Worm (Caenorhabditis elegans) whole organism, L4 larva: ENCODE measurements around the gene srh-127.

Experiments used
- F49E8.2 ChIP-seq: sonication (generic microtip); optimal IDR thresholded peaks from 2 replicates; lab custom pipeline; 2016; ENCODE audit warnings: missing compliant biosample characterization, mild to moderate bottlenecking, missing genetic modification characterization, borderline replicate concordance
- R02D3.7 ChIP-seq: fragments of 150-350 bp; sonication (generic microtip); optimal IDR thresholded peaks from 3 replicates; lab custom pipeline; 2014; ENCODE audit warnings: missing biosample characterization, missing genetic modification characterization
- ceh-32 ChIP-seq: sonication (generic microtip); optimal IDR thresholded peaks from 2 replicates; lab custom pipeline; 2016; ENCODE audit warnings: mild to moderate bottlenecking, missing genetic modification characterization, missing compliant biosample characterization; ENCODE audit not compliant: poor library complexity
- egl-27 ChIP-seq: sonication (generic microtip); optimal IDR thresholded peaks from 3 replicates; lab custom pipeline; 2017; ENCODE audit warnings: missing biosample characterization, missing genetic modification reagents, missing genetic modification characterization
- fos-1 ChIP-seq: fragments of 150-350 bp; optimal IDR thresholded peaks from 2 replicates; lab custom pipeline; 2014; ENCODE audit warnings: missing biosample characterization, missing genetic modification characterization
- hlh-11 ChIP-seq: fragments of 200-800 bp; sonication (Bioruptor generic); optimal IDR thresholded peaks from 2 replicates; lab custom pipeline; 2018; ENCODE audit warnings: mild to moderate bottlenecking, missing genetic modification characterization, missing compliant biosample characterization
- lin-15B ChIP-seq: fragments of 150-350 bp; sonication (generic microtip); optimal IDR thresholded peaks from 3 replicates; lab custom pipeline; 2014; ENCODE audit warnings: missing biosample characterization, missing genetic modification characterization
- lin-38 ChIP-seq: fragments of 200-800 bp; sonication (Bioruptor generic); IDR thresholded peaks from 2 replicates; pipeline ENCODE4 v1.3.6; 2022; ENCODE audit warnings: missing genetic modification reagents, missing genetic modification characterization, missing compliant biosample characterization
- nhr-77 ChIP-seq: fragments of 150-350 bp; optimal IDR thresholded peaks from 2 replicates; lab custom pipeline; 2014; ENCODE audit warnings: missing biosample characterization, missing genetic modification characterization
- snpc-1.2 ChIP-seq: fragments of 200-800 bp; sonication (Bioruptor generic); IDR thresholded peaks from 2 replicates; pipeline ENCODE4 v1.3.6; 2022; ENCODE audit warnings: missing genetic modification reagents, missing genetic modification characterization, missing compliant biosample characterization
- spr-1 ChIP-seq: sonication (generic microtip); optimal IDR thresholded peaks from 2 replicates; lab custom pipeline; 2016; ENCODE audit warnings: mild to moderate bottlenecking, missing genetic modification characterization, missing compliant biosample characterization
- zfp-2 ChIP-seq: sonication (generic microtip); optimal IDR thresholded peaks from 2 replicates; lab custom pipeline; 2016; ENCODE audit warnings: mild to moderate bottlenecking, missing genetic modification characterization, missing compliant biosample characterization

DNA sequence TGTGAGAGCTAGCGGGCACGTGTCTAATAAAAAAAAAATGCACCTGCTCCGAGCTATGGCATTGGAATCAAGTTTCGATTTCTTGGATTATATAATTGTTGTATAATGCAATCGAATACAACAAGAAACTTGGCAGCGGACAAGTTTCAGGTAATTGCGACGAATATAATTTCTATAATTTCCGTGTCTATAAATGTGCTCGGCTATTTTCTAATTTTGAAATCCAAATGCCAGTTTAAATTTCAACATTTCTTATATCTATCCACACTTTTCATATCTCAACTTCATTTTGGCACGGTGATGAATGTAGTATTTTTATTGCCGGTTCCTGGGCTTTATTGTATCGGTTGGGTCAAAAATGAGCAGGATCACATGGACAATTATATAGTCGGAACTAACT, 36.7 kb downstream of the srh-127 start, which contains the start of gene C31B8.16:
- TF ChIP-seq lin-15B (tag; lab: Kevin White, UChicago) (no peak), lin-38 (no peak), snpc-1.2 (GFP tag; lab: Robert Waterston, UW) (no peak), egl-27 (tag; lab: Kevin White, UChicago) (no peak), R02D3.7 (tag; lab: Kevin White, UChicago) (no peak), zfp-2 (no peak), nhr-77 (no peak), spr-1 (tag; lab: Kevin White, UChicago) (no peak), ceh-32 (tag; lab: Kevin White, UChicago) (no peak), fos-1 (tag; lab: Kevin White, UChicago) (no peak), hlh-11 (tag; lab: Kevin White, UChicago) (no peak), F49E8.2 (tag; lab: Kevin White, UChicago) (no peak)
